Worm (Caenorhabditis elegans): ENCODE measurements around the gene T22F7.4.

DNA sequence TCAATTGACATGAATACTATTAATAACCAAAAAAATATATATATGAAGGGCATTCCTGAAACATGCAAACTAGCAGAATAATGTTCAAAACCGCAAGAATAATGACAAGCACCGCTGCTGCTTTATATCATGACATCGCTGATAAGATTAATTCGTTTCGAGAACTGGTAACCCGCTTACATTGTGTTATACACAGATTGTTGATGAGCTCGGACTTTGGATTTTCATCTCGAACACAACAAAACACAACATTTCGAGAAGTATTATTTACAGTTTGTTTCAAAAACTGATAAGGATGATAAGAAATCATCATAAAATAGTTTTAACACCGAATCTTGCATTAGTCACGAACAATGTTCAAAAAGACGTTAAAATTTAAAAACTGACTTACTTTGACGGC is 4.2 kb upstream of the T22F7.4 start:
- TF ChIP-seq nhr-12 (tag; optimal IDR thresholded peaks at IDR 0.05) (no peak), snpc-4 (tag; optimal IDR thresholded peaks at IDR 0.05) (no peak), nhr-76 (tag; optimal IDR thresholded peaks at IDR 0.05) (no peak), nhr-237 (tag; optimal IDR thresholded peaks at IDR 0.05) (no peak), nhr-77 (tag; optimal IDR thresholded peaks at IDR 0.05) (no peak), ets-5 (GFP tag; IDR thresholded peaks at IDR 0.05) (no peak), dpl-1 (GFP tag; optimal IDR thresholded peaks at IDR 0.05) (no peak), pax-3 (tag; optimal IDR thresholded peaks at IDR 0.05) (no peak), aly-2 (tag; optimal IDR thresholded peaks at IDR 0.05) (no peak), aha-1 (tag; optimal IDR thresholded peaks at IDR 0.05) (no peak), zag-1 (tag; optimal IDR thresholded peaks at IDR 0.05) (no peak), tbx-2 (tag; optimal IDR thresholded peaks at IDR 0.05) (no peak), ama-1 (optimal IDR thresholded peaks at IDR 0.05) (no peak)
